Worm (Caenorhabditis elegans) whole organism, L1 larva: ENCODE data around the gene clec-167.

Source experiments
- F16B12.6 ChIP-seq: fragments of 150-350 bp; optimal IDR thresholded peaks from 2 replicates; lab custom pipeline; 2014; ENCODE audit warnings: missing biosample characterization, missing genetic modification characterization
- aha-1 ChIP-seq: fragments of 150-350 bp; optimal IDR thresholded peaks from 2 replicates; lab custom pipeline; 2014; ENCODE audit warnings: missing biosample characterization, missing genetic modification characterization
- blmp-1 ChIP-seq: fragments of 150-350 bp; optimal IDR thresholded peaks from 2 replicates; lab custom pipeline; 2014; ENCODE audit warnings: missing biosample characterization, missing genetic modification characterization
- ceh-63 ChIP-seq: fragments of 200-800 bp; sonication (Bioruptor generic); optimal IDR thresholded peaks from 2 replicates; lab custom pipeline; 2018; ENCODE audit warnings: mild to moderate bottlenecking, missing genetic modification characterization, missing compliant biosample characterization
- ceh-82 ChIP-seq, 3 experiments: fragments of 150-350 bp in 1 of 3; sonication (generic microtip) in 2 of 3; optimal IDR thresholded peaks; 2 replicates each; lab custom pipeline; 2014 to 2017; ENCODE audit warnings: missing biosample characterization in 3 of 3, missing genetic modification characterization in 3 of 3
- efl-1 ChIP-seq, 4 experiments: fragments of 150-350 bp; optimal IDR thresholded peaks in 3 of 4; peaks in 1 of 4; 1 replicate in 1 of 4; 2 replicates in 3 of 4; lab custom pipeline; 2014; ENCODE audit warnings: missing biosample characterization in 2 of 4, missing genetic modification characterization in 2 of 4, missing genetic modification reagents in 2 of 4
- efl-3 ChIP-seq: fragments of 200-800 bp; sonication (Bioruptor generic); optimal IDR thresholded peaks from 2 replicates; lab custom pipeline; 2018; ENCODE audit warnings: mild to moderate bottlenecking, missing genetic modification characterization, missing compliant biosample characterization
- elt-2 ChIP-seq: sonication (generic microtip); optimal IDR thresholded peaks from 2 replicates; lab custom pipeline; 2016; ENCODE audit warnings: missing genetic modification characterization, mild to moderate bottlenecking, inconsistent platforms, missing compliant biosample characterization, missing genetic modification reagents
- elt-3 ChIP-seq, 6 experiments: fragments of 150-350 bp in 1 of 6; sonication (generic microtip); optimal IDR thresholded peaks; 2 replicates each; lab custom pipeline; 2017 to 2018; ENCODE audit warnings: missing biosample characterization in 6 of 6, missing genetic modification characterization in 6 of 6, inconsistent platforms in 1 of 6
- ets-5 ChIP-seq: fragments of 200-800 bp; sonication (Bioruptor generic); IDR thresholded peaks from 2 replicates; pipeline ENCODE4 v1.3.6; 2022; ENCODE audit warnings: missing genetic modification characterization, missing compliant biosample characterization
- fkh-4 ChIP-seq: sonication (generic microtip); optimal IDR thresholded peaks from 2 replicates; lab custom pipeline; 2016; ENCODE audit warnings: missing compliant biosample characterization, missing genetic modification characterization, borderline replicate concordance
- fkh-8 ChIP-seq: sonication (generic microtip); optimal IDR thresholded peaks from 2 replicates; lab custom pipeline; 2016; ENCODE audit warnings: mild to moderate bottlenecking, missing genetic modification characterization, missing compliant biosample characterization
- hlh-4 ChIP-seq: sonication (generic microtip); optimal IDR thresholded peaks from 2 replicates; lab custom pipeline; 2016; ENCODE audit warnings: mild to moderate bottlenecking, missing genetic modification characterization, missing compliant biosample characterization
- irx-1 ChIP-seq: sonication (generic microtip); optimal IDR thresholded peaks from 2 replicates; lab custom pipeline; 2016; ENCODE audit warnings: missing genetic modification characterization, missing compliant biosample characterization
- lin-15B ChIP-seq: fragments of 150-350 bp; sonication (generic microtip); optimal IDR thresholded peaks from 3 replicates; lab custom pipeline; 2014; ENCODE audit warnings: missing biosample characterization, missing genetic modification characterization
- nhr-71 ChIP-seq: sonication (generic microtip); optimal IDR thresholded peaks from 2 replicates; lab custom pipeline; 2016; ENCODE audit warnings: mild to moderate bottlenecking, missing genetic modification characterization, moderate library complexity, missing compliant biosample characterization
- nhr-76 ChIP-seq: sonication (generic microtip); optimal IDR thresholded peaks from 2 replicates; lab custom pipeline; 2017; ENCODE audit warnings: missing biosample characterization, missing genetic modification characterization
- nhr-84 ChIP-seq: sonication (generic microtip); optimal IDR thresholded peaks from 2 replicates; lab custom pipeline; 2017; ENCODE audit warnings: missing biosample characterization, missing genetic modification characterization
- nhr-85 ChIP-seq: sonication (generic microtip); peaks from one replicate; lab custom pipeline; 2016; ENCODE audit warnings: missing genetic modification characterization, inconsistent platforms, missing compliant biosample characterization
- sox-4 ChIP-seq: sonication (generic microtip); optimal IDR thresholded peaks from 2 replicates; lab custom pipeline; 2016; ENCODE audit warnings: missing genetic modification characterization, missing compliant biosample characterization
- unc-98 ChIP-seq: fragments of 200-800 bp; sonication (Bioruptor generic); IDR thresholded peaks from 2 replicates; pipeline ENCODE4 v1.3.6; 2022; ENCODE audit warnings: missing genetic modification characterization, missing compliant biosample characterization
- vab-15 ChIP-seq: sonication (generic microtip); optimal IDR thresholded peaks from 2 replicates; lab custom pipeline; 2017; ENCODE audit warnings: missing genotype, mild to moderate bottlenecking, missing genetic modification characterization, missing compliant biosample characterization
- zip-4 ChIP-seq: fragments of 200-800 bp; sonication (Bioruptor generic); optimal IDR thresholded peaks from 2 replicates; lab custom pipeline; 2018; ENCODE audit warnings: mild to moderate bottlenecking, missing genetic modification characterization, moderate library complexity, missing compliant biosample characterization

The clec-167 gene

DNA sequence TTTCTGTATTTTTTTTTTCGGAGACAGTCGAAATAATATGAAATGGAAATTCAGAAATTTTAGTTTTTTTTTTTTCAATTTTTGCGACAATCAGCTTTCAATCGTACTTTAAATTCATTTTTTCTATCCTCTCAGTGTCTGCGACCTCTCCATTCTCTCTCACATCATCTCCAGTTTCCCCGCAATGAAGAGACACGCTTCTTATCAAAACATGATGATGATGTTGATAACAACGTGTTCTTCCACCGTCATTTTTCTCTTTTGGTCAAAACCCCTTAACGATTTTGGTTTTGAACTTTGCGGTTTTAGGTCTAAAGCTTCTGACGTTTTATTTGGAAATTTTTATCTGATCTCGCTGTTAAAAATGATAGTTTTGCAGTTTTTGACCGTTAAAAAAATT, 46.2 kb downstream of the clec-167 start:
- no peak for TF ChIP-seq elt-2 (tag; lab: Kevin White, UChicago)
- peak in 1 of 6 experiments; percentile 64 for TF ChIP-seq elt-3 (tag; optimal IDR thresholded peaks at IDR 0.05; lab: Kevin White, UChicago)
- TF ChIP-seq fkh-4: no peak
- peak; percentile 50 for TF ChIP-seq blmp-1 (tag; lab: Kevin White, UChicago)

DNA sequence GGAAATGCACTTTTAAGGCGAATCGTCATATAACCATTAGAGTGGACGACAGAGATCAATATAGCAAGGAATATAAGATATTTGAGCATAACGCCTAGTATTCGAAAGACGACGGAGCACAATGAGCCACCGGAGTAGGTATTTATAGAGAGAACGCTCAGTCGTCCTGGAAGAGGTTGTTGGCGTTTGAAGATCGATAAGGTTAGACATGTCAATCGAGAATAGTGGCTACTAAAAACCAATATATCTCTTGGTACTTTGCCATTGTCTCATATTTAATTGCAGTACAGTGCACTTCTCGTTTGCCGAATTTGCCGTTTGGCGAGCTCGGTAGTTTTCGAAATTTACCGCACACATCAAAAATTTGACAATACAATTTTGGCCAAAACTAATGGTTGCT, 47.6 kb downstream of the clec-167 start, which contains the start of gene dsl-1:
Gene dsl-1, minus strand, starts transcription at position 101 of the 400 bp plus-strand sequence.
- TF ChIP-seq ets-5 (GFP tag; lab: Robert Waterston, UW) (no peak), F16B12.6 (tag; lab: Kevin White, UChicago) (no peak), nhr-71 (tag; lab: Kevin White, UChicago) (no peak), fkh-8 (no peak), sox-4 (tag; lab: Kevin White, UChicago) (no peak), hlh-4 (tag; lab: Kevin White, UChicago) (no peak), lin-15B (tag; lab: Kevin White, UChicago) (no peak), nhr-76 (tag; lab: Kevin White, UChicago) (no peak), ceh-82 (tag; optimal IDR thresholded peaks at IDR 0.05; lab: Kevin White, UChicago) (no peak), irx-1 (tag; lab: Kevin White, UChicago) (no peak), efl-3 (GFP tag; lab: Kevin White, UChicago) (no peak), ceh-63 (GFP tag; lab: Kevin White, UChicago) (no peak), aha-1 (tag; lab: Kevin White, UChicago) (no peak), zip-4 (GFP tag; lab: Kevin White, UChicago) (no peak), unc-98 (GFP tag; lab: Robert Waterston, UW) (no peak), vab-15 (tag; lab: Kevin White, UChicago) (no peak), efl-1 (optimal IDR thresholded peaks at IDR 0.05; lab: Kevin White, UChicago) (no peak), efl-1 (GFP tag; optimal IDR thresholded peaks at IDR 0.05 in 1 of 2; lab: Kevin White, UChicago) (no peak)

ce11 chrIV:1204870-1205269, 50.7 kb downstream of the clec-167 start, which contains the start of gene dsl-2:
Gene dsl-2 (minus strand): TSS chrIV:1204970.
- no peak for TF ChIP-seq nhr-84 (tag; lab: Kevin White, UChicago)
- peak; percentile 6 for TF ChIP-seq nhr-85 (tag; lab: Kevin White, UChicago)
